Fruit fly (Drosophila melanogaster): ENCODE data around the gene Hip1.

DNA sequence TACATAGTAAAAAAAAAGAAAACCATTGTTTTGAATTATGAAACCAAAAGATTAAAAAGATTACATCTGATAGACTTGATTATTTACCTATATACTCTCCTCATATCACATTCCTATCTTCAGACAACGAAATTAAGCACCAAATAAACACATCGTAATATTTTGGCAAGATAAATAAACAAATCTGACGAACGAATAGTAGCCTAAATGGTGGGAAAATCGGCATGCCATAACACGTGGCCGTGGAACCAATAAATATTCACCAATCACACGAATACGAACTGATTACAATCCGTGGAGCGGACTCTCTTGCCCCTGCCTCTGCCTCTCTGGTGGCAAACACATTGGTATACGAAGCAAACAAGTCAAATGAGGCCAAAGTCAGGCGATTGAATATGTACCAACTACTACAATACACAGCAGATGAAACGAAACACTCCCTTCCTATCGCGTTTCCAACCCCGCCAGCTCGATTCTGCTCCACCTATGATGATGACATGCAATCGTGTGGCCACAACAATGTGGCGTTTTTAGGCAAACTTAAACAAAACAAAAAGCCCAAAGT is 22.8 kb upstream of the Hip1 start:
- no peak for TF ChIP-seq CG10348 (GFP tag; IDR thresholded peaks at IDR 0.05)
- no peak for TF ChIP-seq Ets98B (GFP tag; IDR thresholded peaks at IDR 0.05)
- TF ChIP-seq CG9948 (tag; optimal IDR thresholded peaks at IDR 0.05): no peak
- TF ChIP-seq CG8159 (tag; optimal IDR thresholded peaks at IDR 0.05): no peak
- no peak for TF ChIP-seq fd96Ca (GFP tag; IDR thresholded peaks at IDR 0.05)
- TF ChIP-seq rn (GFP tag; IDR thresholded peaks at IDR 0.05): no peak
- no peak for TF ChIP-seq CG17806 (tag; optimal IDR thresholded peaks at IDR 0.05)

Measured in whole organism, pupa.